Worm (Caenorhabditis elegans) whole organism, L2 larva: Measurements from ENCODE around the gene Y55F3AM.5.

Experiments used
- C34F6.9 ChIP-seq: fragments of 150-350 bp; optimal IDR thresholded peaks from 2 replicates; lab custom pipeline; 2014; ENCODE audit warnings: missing biosample characterization, missing genetic modification characterization
- R02D3.7 ChIP-seq: fragments of 150-350 bp; optimal IDR thresholded peaks from 2 replicates; lab custom pipeline; 2014; ENCODE audit warnings: missing biosample characterization, missing genetic modification characterization
- Y55F3AM.14 ChIP-seq: fragments of 200-800 bp; sonication (Bioruptor generic); optimal IDR thresholded peaks from 2 replicates; lab custom pipeline; 2018; ENCODE audit warnings: mild to moderate bottlenecking, missing genetic modification characterization, missing compliant biosample characterization
- ZK546.5 ChIP-seq: sonication (generic microtip); optimal IDR thresholded peaks from 2 replicates; lab custom pipeline; 2017; ENCODE audit warnings: missing biosample characterization, missing genetic modification characterization
- alr-1 ChIP-seq: fragments of 150-350 bp; optimal IDR thresholded peaks from 2 replicates; lab custom pipeline; 2014; ENCODE audit warnings: missing biosample characterization, missing genetic modification characterization
- aly-2 ChIP-seq: fragments of 150-350 bp; optimal IDR thresholded peaks from 2 replicates; lab custom pipeline; 2014; ENCODE audit warnings: missing biosample characterization, missing genetic modification characterization
- ama-1 ChIP-seq: fragments of 150-350 bp; optimal IDR thresholded peaks from 2 replicates; lab custom pipeline; 2018; ENCODE audit warnings: inconsistent platforms
- blmp-1 ChIP-seq: sonication (generic microtip); optimal IDR thresholded peaks from 2 replicates; lab custom pipeline; 2017; ENCODE audit warnings: missing genetic modification characterization, mild to moderate bottlenecking, missing compliant biosample characterization, antibody characterized with exemption, moderate library complexity; ENCODE audit not compliant: insufficient read depth
- ceh-82 ChIP-seq: fragments of 150-350 bp; optimal IDR thresholded peaks from 2 replicates; lab custom pipeline; 2014; ENCODE audit warnings: missing biosample characterization, missing genetic modification characterization
- crh-2 ChIP-seq: sonication (generic microtip); optimal IDR thresholded peaks from 2 replicates; lab custom pipeline; 2017; ENCODE audit warnings: missing biosample characterization, missing genetic modification characterization
- dmd-4 ChIP-seq: sonication (generic microtip); optimal IDR thresholded peaks from 2 replicates; lab custom pipeline; 2017; ENCODE audit warnings: missing biosample characterization, missing genetic modification characterization
- egl-27 ChIP-seq: sonication (generic microtip); optimal IDR thresholded peaks from 3 replicates; lab custom pipeline; 2017; ENCODE audit warnings: missing biosample characterization, missing genetic modification reagents, missing genetic modification characterization
- elt-3 ChIP-seq: sonication (generic microtip); optimal IDR thresholded peaks from 2 replicates; lab custom pipeline; 2017; ENCODE audit warnings: missing biosample characterization, missing genetic modification characterization
- fos-1 ChIP-seq: fragments of 150-350 bp; optimal IDR thresholded peaks from 2 replicates; lab custom pipeline; 2014; ENCODE audit warnings: missing biosample characterization, missing genetic modification characterization
- gmeb-1 ChIP-seq: fragments of 150-350 bp; optimal IDR thresholded peaks from 2 replicates; lab custom pipeline; 2014; ENCODE audit warnings: missing biosample characterization, missing genetic modification characterization
- lin-11 ChIP-seq: fragments of 150-350 bp; sonication (generic microtip); optimal IDR thresholded peaks from 2 replicates; lab custom pipeline; 2014; ENCODE audit warnings: missing biosample characterization, missing genetic modification characterization, inconsistent platforms, mixed read lengths
- lin-13 ChIP-seq: fragments of 150-350 bp; optimal IDR thresholded peaks from 2 replicates; lab custom pipeline; 2014; ENCODE audit warnings: missing biosample characterization, missing genetic modification reagents, missing genetic modification characterization
- lin-39 ChIP-seq: fragments of 150-350 bp; optimal IDR thresholded peaks from 2 replicates; lab custom pipeline; 2014; ENCODE audit warnings: missing biosample characterization, missing genetic modification reagents, missing genetic modification characterization
- mbf-1 ChIP-seq: sonication (generic microtip); optimal IDR thresholded peaks from 2 replicates; lab custom pipeline; 2017; ENCODE audit warnings: missing biosample characterization, missing genetic modification characterization
- nhr-10 ChIP-seq: sonication (generic microtip); optimal IDR thresholded peaks from 2 replicates; lab custom pipeline; 2017; ENCODE audit warnings: missing biosample characterization, missing genetic modification characterization
- nhr-11 ChIP-seq: fragments of 150-350 bp; optimal IDR thresholded peaks from 2 replicates; lab custom pipeline; 2014; ENCODE audit warnings: missing biosample characterization, missing genetic modification characterization
- nhr-12 ChIP-seq: fragments of 150-350 bp; optimal IDR thresholded peaks from 2 replicates; lab custom pipeline; 2014; ENCODE audit warnings: missing biosample characterization, missing genetic modification characterization
- nhr-129 ChIP-seq: fragments of 150-350 bp; optimal IDR thresholded peaks from 2 replicates; lab custom pipeline; 2014; ENCODE audit warnings: missing biosample characterization, missing genetic modification characterization
- nhr-21 ChIP-seq: fragments of 150-350 bp; optimal IDR thresholded peaks from 2 replicates; lab custom pipeline; 2014; ENCODE audit warnings: missing biosample characterization, missing genetic modification characterization
- nhr-23 ChIP-seq: fragments of 150-350 bp; optimal IDR thresholded peaks from 2 replicates; lab custom pipeline; 2014; ENCODE audit warnings: missing biosample characterization, missing genetic modification reagents, missing genetic modification characterization
- nhr-237 ChIP-seq: fragments of 150-350 bp; optimal IDR thresholded peaks from 2 replicates; lab custom pipeline; 2014; ENCODE audit warnings: missing biosample characterization, missing genetic modification characterization
- nhr-25 ChIP-seq: fragments of 150-350 bp; sonication (generic microtip); optimal IDR thresholded peaks from 3 replicates; lab custom pipeline; 2014; ENCODE audit warnings: missing biosample characterization, missing genetic modification characterization
- nhr-6 ChIP-seq: fragments of 150-350 bp; optimal IDR thresholded peaks from 2 replicates; lab custom pipeline; 2014; ENCODE audit warnings: missing biosample characterization, missing genetic modification characterization
- peb-1 ChIP-seq: fragments of 150-350 bp; optimal IDR thresholded peaks from 2 replicates; lab custom pipeline; 2014; ENCODE audit warnings: missing biosample characterization, missing genetic modification characterization
- sem-4 ChIP-seq: fragments of 150-350 bp; optimal IDR thresholded peaks from 2 replicates; lab custom pipeline; 2014; ENCODE audit warnings: missing biosample characterization, missing genetic modification reagents, missing genetic modification characterization
- skn-1 ChIP-seq: sonication (generic microtip); optimal IDR thresholded peaks from 2 replicates; lab custom pipeline; 2017; ENCODE audit warnings: missing biosample characterization, missing genetic modification characterization
- sma-3 ChIP-seq: sonication (generic microtip); optimal IDR thresholded peaks from 2 replicates; lab custom pipeline; 2016; ENCODE audit warnings: missing genetic modification reagents, missing genetic modification characterization, missing compliant biosample characterization
- sma-9 ChIP-seq, 2 experiments: fragments of 150-350 bp in 1 of 2; sonication (generic microtip) in 1 of 2; optimal IDR thresholded peaks; 2 replicates each; lab custom pipeline; 2014 to 2016; ENCODE audit warnings: missing genetic modification characterization in 2 of 2, mild to moderate bottlenecking in 1 of 2, missing biosample characterization in 1 of 2, missing compliant biosample characterization in 1 of 2, missing genetic modification reagents in 1 of 2, moderate library complexity in 1 of 2
- snpc-4 ChIP-seq: fragments of 150-350 bp; optimal IDR thresholded peaks from 2 replicates; lab custom pipeline; 2014; ENCODE audit warnings: missing biosample characterization, missing genetic modification characterization
- unc-39 ChIP-seq: fragments of 150-350 bp; optimal IDR thresholded peaks from 2 replicates; lab custom pipeline; 2014; ENCODE audit warnings: missing biosample characterization, missing genetic modification characterization
- unc-55 ChIP-seq: fragments of 150-350 bp; sonication (generic microtip); optimal IDR thresholded peaks from 3 replicates; lab custom pipeline; 2014; ENCODE audit warnings: missing biosample characterization, missing genetic modification reagents, missing genetic modification characterization
- unc-62 ChIP-seq: fragments of 150-350 bp; optimal IDR thresholded peaks from 2 replicates; lab custom pipeline; 2014; ENCODE audit warnings: missing biosample characterization, missing genetic modification reagents, missing genetic modification characterization
- zag-1 ChIP-seq: fragments of 150-350 bp; optimal IDR thresholded peaks from 2 replicates; lab custom pipeline; 2014; ENCODE audit warnings: missing biosample characterization, missing genetic modification characterization
- ztf-1 ChIP-seq: fragments of 200-800 bp; sonication (Bioruptor generic); conservative IDR thresholded peaks from 2 replicates; pipeline ENCODE4 v1.3.6; 2022; ENCODE audit warnings: missing genetic modification characterization, missing compliant biosample characterization
- ztf-11 ChIP-seq: sonication (generic microtip); optimal IDR thresholded peaks from 2 replicates; lab custom pipeline; 2017; ENCODE audit warnings: missing biosample characterization, missing genetic modification characterization

Gene Y55F3AM.5

DNA sequence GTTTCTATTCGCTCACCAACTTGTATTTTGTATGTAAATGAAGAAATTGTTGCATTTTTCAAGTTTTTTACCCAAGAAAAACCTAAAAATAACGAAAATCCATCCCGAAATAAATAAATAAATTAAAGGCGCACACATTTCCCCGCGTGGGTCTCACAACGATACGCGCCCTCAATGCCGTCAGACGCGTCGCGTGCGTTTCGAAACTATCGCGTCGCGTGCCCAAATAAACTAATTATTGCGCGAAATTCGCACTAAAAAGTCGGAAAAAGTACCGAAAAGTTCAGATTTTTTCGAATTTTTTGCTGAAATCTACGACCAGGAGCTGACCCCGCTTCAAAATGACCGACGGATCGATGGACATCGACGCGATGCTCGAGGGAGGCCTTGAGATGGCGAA, 13.4 kb downstream of the Y55F3AM.5 start, which contains the start of gene rbm-39 (continued):
- TF ChIP-seq unc-55 (GFP tag; lab: Kevin White, UChicago) (peak; percentile 92), nhr-23 (no peak), nhr-129 (tag; lab: Kevin White, UChicago) (peak; percentile 77), nhr-11 (tag; lab: Kevin White, UChicago) (no peak), nhr-12 (tag; lab: Kevin White, UChicago) (no peak), gmeb-1 (tag; lab: Kevin White, UChicago) (peak; percentile 82), sma-9 (GFP tag; optimal IDR thresholded peaks at IDR 0.05; lab: Kevin White, UChicago) (no peak), sma-9 (tag; optimal IDR thresholded peaks at IDR 0.05; lab: Kevin White, UChicago) (no peak), unc-62 (GFP tag; lab: Kevin White, UChicago) (no peak), aly-2 (tag; lab: Kevin White, UChicago) (no peak), nhr-6 (peak; percentile 28), sma-3 (GFP tag; lab: Kevin White, UChicago) (peak; percentile 83), sem-4 (tag; lab: Kevin White, UChicago) (peak; percentile 8), skn-1 (tag; lab: Kevin White, UChicago) (no peak), blmp-1 (peak; percentile 14), nhr-237 (tag; lab: Kevin White, UChicago) (no peak), mbf-1 (no peak), ceh-82 (tag; lab: Kevin White, UChicago) (peak; percentile 4), ZK546.5 (tag; lab: Kevin White, UChicago) (peak; percentile 20), ztf-1 (no peak), egl-27 (peak; percentile 43), nhr-10 (no peak), R02D3.7 (tag; lab: Kevin White, UChicago) (no peak)

- no peak for TF ChIP-seq unc-62 (GFP tag; lab: Kevin White, UChicago)
- no peak for TF ChIP-seq ztf-1
- TF ChIP-seq Y55F3AM.14: no peak
- no peak for TF ChIP-seq nhr-129 (tag; lab: Kevin White, UChicago)
- TF ChIP-seq nhr-12 (tag; lab: Kevin White, UChicago): no peak
- TF ChIP-seq lin-39 (tag; lab: Kevin White, UChicago): no peak
These were observed 14.3 kb downstream of the Y55F3AM.5 start for ce11 chrIV:1013233-1013798.

ce11 chrIV:1015430-1015829, 16.4 kb downstream of the Y55F3AM.5 start:
- TF ChIP-seq lin-39 (tag; lab: Kevin White, UChicago) (no peak), R02D3.7 (tag; lab: Kevin White, UChicago) (no peak), lin-13 (GFP tag; lab: Kevin White, UChicago) (no peak), mbf-1 (no peak), dmd-4 (tag; lab: Kevin White, UChicago) (no peak), nhr-23 (no peak), nhr-129 (tag; lab: Kevin White, UChicago) (no peak), Y55F3AM.14 (no peak), ztf-11 (no peak), nhr-25 (no peak), ceh-82 (tag; lab: Kevin White, UChicago) (no peak)
- TF ChIP-seq, all 48 proteins: peak for 0

DNA sequence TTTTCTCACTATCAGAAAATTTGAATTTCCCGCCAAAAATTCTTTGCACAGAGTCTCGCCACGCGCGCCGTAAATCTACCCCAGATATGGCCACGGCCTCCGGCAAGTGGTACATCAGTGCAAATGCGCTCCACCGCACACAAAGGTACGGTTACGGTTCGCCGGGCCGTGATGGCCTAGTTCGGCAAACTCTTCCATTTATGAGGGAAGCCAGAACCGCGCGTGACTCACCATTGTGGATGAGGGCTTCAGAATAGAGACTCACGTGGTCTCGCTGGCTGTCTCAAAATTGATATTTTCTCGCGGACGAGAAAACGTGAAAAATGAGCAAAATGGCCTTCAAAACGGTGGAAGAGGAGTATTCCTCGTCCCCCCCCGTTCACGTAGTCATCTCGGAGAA, 20.8 kb downstream of the Y55F3AM.5 start:
- TF ChIP-seq crh-2 (no peak), alr-1 (tag; lab: Kevin White, UChicago) (no peak), ztf-1 (no peak)

DNA sequence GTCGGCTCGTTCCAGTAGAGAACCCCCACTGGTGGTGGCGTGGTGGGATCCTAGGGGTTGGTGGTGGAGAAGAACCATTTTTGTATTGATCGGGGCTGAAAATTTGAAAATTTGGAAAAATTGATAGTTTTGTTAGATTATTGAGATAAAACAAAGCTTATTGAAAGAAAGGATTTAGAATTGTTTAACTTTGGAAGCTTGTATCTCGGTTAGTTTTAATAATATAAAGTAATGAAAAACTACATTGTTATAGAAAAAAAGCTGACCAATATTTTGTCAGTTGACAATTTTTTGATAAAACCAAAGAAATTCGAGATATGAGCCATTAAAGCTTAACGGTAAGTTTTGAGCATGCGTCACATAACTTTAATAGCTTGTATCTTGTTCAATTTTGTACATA, 30.9 kb downstream of the Y55F3AM.5 start, which contains the start of gene abhd-14:
Gene abhd-14 (minus strand): TSS at position 101 of the 400 bp plus-strand sequence.
- TF ChIP-seq snpc-4 (tag; lab: Kevin White, UChicago) (no peak), blmp-1 (no peak)

DNA sequence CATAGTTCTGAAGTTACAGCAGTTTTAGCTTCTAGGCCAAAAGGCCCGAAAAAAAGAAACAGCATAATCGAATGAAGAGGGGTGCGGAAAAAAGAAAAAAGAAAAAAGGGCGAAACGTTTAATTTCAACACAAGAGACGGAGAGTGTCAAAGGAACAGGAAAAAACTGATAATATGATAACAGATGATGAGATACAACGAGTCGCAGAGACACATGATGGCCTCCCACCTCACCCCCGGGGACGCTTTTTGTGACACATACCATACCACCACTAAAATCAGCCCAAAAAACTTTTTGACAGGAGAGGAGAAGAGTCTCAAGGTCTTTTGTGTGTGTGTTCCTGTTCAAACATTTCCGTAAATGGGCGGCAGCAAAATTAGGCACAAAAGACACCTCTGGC, 36.1 kb downstream of the Y55F3AM.5 start:
- peak; percentile 92 for TF ChIP-seq fos-1
- no peak for TF ChIP-seq zag-1 (tag; lab: Kevin White, UChicago)
- TF ChIP-seq nhr-11 (tag; lab: Kevin White, UChicago): no peak
- no peak for TF ChIP-seq aly-2 (tag; lab: Kevin White, UChicago)
- TF ChIP-seq skn-1 (tag; lab: Kevin White, UChicago): no peak
- TF ChIP-seq nhr-12 (tag; lab: Kevin White, UChicago): no peak
- TF ChIP-seq elt-3 (tag; lab: Kevin White, UChicago): no peak
- no peak for TF ChIP-seq peb-1 (tag; lab: Kevin White, UChicago)
- TF ChIP-seq unc-39: no peak
- peak; percentile 19 for TF ChIP-seq nhr-25
- no peak for TF ChIP-seq lin-39 (tag; lab: Kevin White, UChicago)
- TF ChIP-seq nhr-23: no peak
- TF ChIP-seq unc-55 (GFP tag; lab: Kevin White, UChicago): no peak
- no peak for TF ChIP-seq nhr-21 (tag; lab: Kevin White, UChicago)
- TF ChIP-seq nhr-237 (tag; lab: Kevin White, UChicago): no peak
- peak; percentile 3 for TF ChIP-seq sma-9 (GFP tag; optimal IDR thresholded peaks at IDR 0.05; lab: Kevin White, UChicago)
- TF ChIP-seq sma-9 (tag; optimal IDR thresholded peaks at IDR 0.05; lab: Kevin White, UChicago): no peak
- TF ChIP-seq C34F6.9: peak; percentile 5
- no peak for TF ChIP-seq blmp-1
- no peak for TF ChIP-seq R02D3.7 (tag; lab: Kevin White, UChicago)
- TF ChIP-seq ama-1 (lab: Kevin White, UChicago): no peak
- peak; percentile 52 for TF ChIP-seq crh-2
- TF ChIP-seq alr-1 (tag; lab: Kevin White, UChicago): no peak
- TF ChIP-seq gmeb-1 (tag; lab: Kevin White, UChicago): peak; percentile 20
- TF ChIP-seq lin-11 (tag; lab: Kevin White, UChicago): no peak
- no peak for TF ChIP-seq mbf-1
- no peak for TF ChIP-seq egl-27
